Worm (Caenorhabditis elegans) whole organism, early embryonic: ENCODE results near the gene F29G9.1.

Source experiments
- B0310.2 ChIP-seq: sonication (generic microtip); optimal IDR thresholded peaks from 2 replicates; lab custom pipeline; 2016; ENCODE audit warnings: mild to moderate bottlenecking, missing genetic modification characterization, missing compliant biosample characterization
- F13C5.2 ChIP-seq: sonication (generic microtip); optimal IDR thresholded peaks from 2 replicates; lab custom pipeline; 2017; ENCODE audit warnings: mild to moderate bottlenecking, missing genetic modification characterization, inconsistent platforms, missing compliant biosample characterization
- aly-1 ChIP-seq: sonication (generic microtip); optimal IDR thresholded peaks from 2 replicates; lab custom pipeline; 2016; ENCODE audit warnings: missing genetic modification characterization, missing compliant biosample characterization
- ama-1 ChIP-seq: fragments of 150-350 bp; optimal IDR thresholded peaks from 2 replicates; lab custom pipeline; 2014
- ceh-13 ChIP-seq: fragments of 200-800 bp; sonication (Bioruptor generic); optimal IDR thresholded peaks from 2 replicates; lab custom pipeline; 2018; ENCODE audit warnings: mild to moderate bottlenecking, missing genetic modification characterization, missing compliant biosample characterization
- ceh-36 ChIP-seq: sonication (generic microtip); optimal IDR thresholded peaks from 2 replicates; lab custom pipeline; 2016; ENCODE audit warnings: missing genetic modification characterization, inconsistent platforms, missing compliant biosample characterization
- ets-7 ChIP-seq: sonication (generic microtip); optimal IDR thresholded peaks from 2 replicates; lab custom pipeline; 2016; ENCODE audit warnings: missing genotype, missing genetic modification characterization, missing compliant biosample characterization
- flt-1 ChIP-seq: fragments of 200-800 bp; sonication (Bioruptor generic); IDR thresholded peaks from 2 replicates; pipeline ENCODE4 v1.3.6; 2022; ENCODE audit warnings: missing genetic modification characterization, missing compliant biosample characterization
- hmbx-1 ChIP-seq: sonication (generic microtip); optimal IDR thresholded peaks from 2 replicates; lab custom pipeline; 2016; ENCODE audit warnings: mild to moderate bottlenecking, missing genetic modification characterization, missing compliant biosample characterization
- hmg-4 ChIP-seq: fragments of 200-800 bp; sonication (Bioruptor generic); optimal IDR thresholded peaks from 2 replicates; lab custom pipeline; 2018; ENCODE audit warnings: mild to moderate bottlenecking, missing genetic modification characterization, missing compliant biosample characterization
- hnd-1 ChIP-seq: sonication (generic microtip); optimal IDR thresholded peaks from 2 replicates; lab custom pipeline; 2016; ENCODE audit warnings: missing genetic modification characterization, missing compliant biosample characterization
- pes-1 ChIP-seq: fragments of 200-800 bp; sonication (Bioruptor generic); IDR thresholded peaks from 2 replicates; pipeline ENCODE4 v1.3.6; 2022; ENCODE audit warnings: missing genetic modification reagents, missing genetic modification characterization, missing compliant biosample characterization
- scrt-1 ChIP-seq: fragments of 200-800 bp; sonication (Bioruptor generic); IDR thresholded peaks from 2 replicates; pipeline ENCODE4 v1.3.6; 2022; ENCODE audit warnings: missing genetic modification characterization, missing compliant biosample characterization
- sea-1 ChIP-seq: fragments of 200-800 bp; sonication (Bioruptor generic); conservative IDR thresholded peaks from 2 replicates; pipeline ENCODE4 v1.3.6; 2022; ENCODE audit warnings: missing genetic modification characterization, missing compliant biosample characterization
- tbx-11 ChIP-seq: fragments of 200-800 bp; sonication (Bioruptor generic); IDR thresholded peaks from 2 replicates; pipeline ENCODE4 v1.3.6; 2022; ENCODE audit warnings: missing genetic modification characterization, missing compliant biosample characterization
- tbx-37 ChIP-seq: fragments of 200-800 bp; sonication (Bioruptor generic); conservative IDR thresholded peaks from 2 replicates; pipeline ENCODE4 v1.3.6; 2022; ENCODE audit warnings: missing genetic modification reagents, missing genetic modification characterization, missing compliant biosample characterization
- tra-4 ChIP-seq: sonication (generic microtip); optimal IDR thresholded peaks from 2 replicates; lab custom pipeline; 2017; ENCODE audit warnings: missing genetic modification characterization, missing compliant biosample characterization

The F29G9.1 gene

ce11 chrV:6044448-6044847 lies 5.5 kb downstream of the F29G9.1 start:
- no peak for TF ChIP-seq flt-1 (GFP tag; lab: Robert Waterston, UW)
- TF ChIP-seq B0310.2 (tag; lab: Kevin White, UChicago) = no peak
- TF ChIP-seq sea-1 = no peak
- TF ChIP-seq ets-7 = no peak
- no peak for TF ChIP-seq hmg-4 (GFP tag; lab: Kevin White, UChicago)
- TF ChIP-seq aly-1 = no peak
- TF ChIP-seq ceh-36 (tag; lab: Kevin White, UChicago) = no peak
- no peak for TF ChIP-seq tbx-11
- no peak for TF ChIP-seq pes-1 (GFP tag; lab: Robert Waterston, UW)
- TF ChIP-seq hmbx-1 (tag; lab: Kevin White, UChicago) = no peak
- no peak for TF ChIP-seq F13C5.2 (tag; lab: Kevin White, UChicago)
- no peak for TF ChIP-seq ama-1 (lab: Kevin White, UChicago)
- no peak for TF ChIP-seq scrt-1 (GFP tag; lab: Robert Waterston, UW)
- TF ChIP-seq ceh-13 (GFP tag; lab: Kevin White, UChicago) = no peak
- no peak for TF ChIP-seq hnd-1 (tag; lab: Kevin White, UChicago)

- TF ChIP-seq sea-1 = peak; percentile 59; the same call in 1 of the 2 replicates
- TF ChIP-seq ceh-13 (GFP tag; lab: Kevin White, UChicago) = no peak
Measured at ce11 chrV:6044853-6045594, 6.1 kb downstream of the F29G9.1 start, which contains the start of gene R01B10.3. TSS of gene R01B10.3 (minus strand) at chrV:6045129.

DNA sequence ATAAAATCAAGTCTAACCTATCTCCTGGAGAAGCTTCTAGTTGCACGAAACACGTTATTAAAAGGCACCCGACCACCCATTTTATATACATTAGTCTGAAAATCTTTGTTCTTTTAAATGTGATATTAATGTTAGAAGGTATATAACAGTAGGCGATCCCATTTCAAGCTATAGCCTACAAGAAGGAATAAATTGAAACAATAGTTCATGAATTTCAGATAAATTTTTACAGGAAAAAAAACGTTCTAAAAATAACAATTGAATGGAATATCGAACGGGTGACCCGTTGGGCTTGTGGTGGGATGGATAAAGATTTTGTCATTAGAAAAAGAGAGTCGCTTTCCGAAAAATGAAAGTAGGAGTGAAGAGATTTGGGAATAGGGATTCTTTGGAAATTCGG lies 8.9 kb downstream of the F29G9.1 start, which contains the start of gene pgap-3:
Gene pgap-3 (minus strand): TSS at position 101 of the 400 bp plus-strand sequence.
- TF ChIP-seq B0310.2 (tag; lab: Kevin White, UChicago) (no peak), ets-7 (no peak), ceh-36 (tag; lab: Kevin White, UChicago) (no peak)

DNA sequence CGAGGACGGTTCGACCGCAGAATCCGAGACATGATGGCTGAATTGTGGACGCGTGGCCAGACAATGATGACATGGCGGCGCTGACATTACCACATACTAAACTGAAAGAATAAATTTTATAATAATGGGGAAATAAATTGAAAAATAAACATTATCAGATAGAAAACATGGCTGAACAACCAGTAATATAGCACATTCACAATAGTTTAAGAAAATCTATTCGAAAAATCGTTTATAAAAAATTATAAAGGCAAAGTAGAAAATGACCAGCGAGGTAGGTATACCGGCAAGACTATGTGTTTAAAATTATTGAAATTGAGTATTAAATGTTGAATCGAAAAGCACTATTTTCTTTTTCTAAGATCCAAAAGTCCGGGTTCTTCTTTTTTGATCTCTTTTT lies 12.3 kb downstream of the F29G9.1 start, which contains the start of gene jamp-1:
Gene jamp-1 (minus strand): TSS at position 101 of the 400 bp plus-strand sequence.
- no peak for TF ChIP-seq tra-4 (tag; lab: Kevin White, UChicago)
- 0 out of 2 replicates have a peak, but pooled peaks have one; percentile 17 for TF ChIP-seq scrt-1 (GFP tag; lab: Robert Waterston, UW)
- TF ChIP-seq tbx-37 (GFP tag; lab: Robert Waterston, UW) = no peak

DNA sequence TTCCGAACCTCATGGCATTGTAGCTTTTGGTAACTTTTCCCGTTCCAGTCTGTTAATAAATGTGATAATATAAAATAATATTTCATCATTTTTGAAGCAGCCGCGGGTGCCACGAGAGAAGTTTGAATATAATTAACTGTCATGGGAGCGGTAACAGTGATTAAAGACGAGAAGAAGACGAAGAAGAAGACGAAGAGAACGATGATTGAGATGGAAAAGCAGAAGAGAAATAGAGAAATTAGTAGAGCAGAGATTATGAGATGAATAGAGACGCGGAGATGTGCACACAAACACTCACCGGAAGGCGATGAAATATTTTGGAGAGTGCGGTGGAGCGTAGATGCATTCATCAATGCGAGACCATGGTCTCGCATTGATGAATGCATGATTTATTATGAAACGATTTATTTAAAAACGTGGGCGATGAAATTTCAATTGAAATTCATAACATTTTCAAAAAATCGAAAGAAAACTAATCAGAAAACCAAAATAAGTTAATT lies 14.3 kb downstream of the F29G9.1 start, which contains the start of gene seip-1:
Gene seip-1 (minus strand): TSS at position 51 of the 500 bp plus-strand sequence.
- TF ChIP-seq ama-1 (lab: Kevin White, UChicago) (no peak), ets-7 (peak; percentile 74), flt-1 (GFP tag; lab: Robert Waterston, UW) (0 out of 2 replicates have a peak, but pooled peaks have one; percentile 20), aly-1 (no peak), F13C5.2 (tag; lab: Kevin White, UChicago) (peak; percentile 35), hmg-4 (GFP tag; lab: Kevin White, UChicago) (no peak)

- TF ChIP-seq B0310.2 (tag; lab: Kevin White, UChicago) = no peak
- no peak for TF ChIP-seq pes-1 (GFP tag; lab: Robert Waterston, UW)
- no peak for TF ChIP-seq ama-1 (lab: Kevin White, UChicago)
- TF ChIP-seq tbx-11 = no peak
- no peak for TF ChIP-seq aly-1
- no peak for TF ChIP-seq flt-1 (GFP tag; lab: Robert Waterston, UW)
- no peak for TF ChIP-seq ceh-36 (tag; lab: Kevin White, UChicago)
- TF ChIP-seq tra-4 (tag; lab: Kevin White, UChicago) = no peak
- no peak for TF ChIP-seq hmg-4 (GFP tag; lab: Kevin White, UChicago)
- no peak for TF ChIP-seq ceh-13 (GFP tag; lab: Kevin White, UChicago)
- no peak for TF ChIP-seq hnd-1 (tag; lab: Kevin White, UChicago)
- no peak for TF ChIP-seq sea-1
- TF ChIP-seq ets-7 = no peak
- no peak for TF ChIP-seq tbx-37 (GFP tag; lab: Robert Waterston, UW)
Measured at ce11 chrV:6055289-6055688, 16.4 kb downstream of the F29G9.1 start, which contains the start of gene srd-20. TSS of gene srd-20 (plus strand) at chrV:6055589.

- TF ChIP-seq pes-1 (GFP tag; lab: Robert Waterston, UW) = no peak
- TF ChIP-seq aly-1 = no peak
- TF ChIP-seq B0310.2 (tag; lab: Kevin White, UChicago) = no peak
- TF ChIP-seq ama-1 (lab: Kevin White, UChicago) = no peak
- no peak for TF ChIP-seq scrt-1 (GFP tag; lab: Robert Waterston, UW)
Measured at ce11 chrV:6063330-6063729, 24.4 kb downstream of the F29G9.1 start, which contains the start of gene Y38A10A.2. TSS of gene Y38A10A.2 (minus strand) at chrV:6063430.

DNA sequence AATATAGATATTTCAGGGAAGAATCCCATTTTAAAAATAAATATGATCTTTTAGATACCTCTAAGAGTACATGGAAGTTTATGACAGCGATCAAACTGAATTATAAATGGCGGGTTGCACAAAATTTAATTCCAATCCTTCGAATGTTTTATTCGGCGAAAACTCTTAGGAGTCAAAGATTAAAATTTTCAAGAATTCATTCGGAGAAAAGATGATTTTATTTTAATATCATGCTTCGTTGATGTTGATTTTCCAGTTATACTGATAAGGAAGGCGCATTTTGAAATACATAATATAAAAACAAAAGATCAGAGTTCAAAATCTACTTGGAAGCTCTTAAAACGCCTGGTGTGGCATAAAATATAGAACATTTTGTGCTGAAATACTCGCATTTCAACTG lies 28.2 kb downstream of the F29G9.1 start, which contains the start of gene srh-10:
Gene srh-10 (minus strand): TSS at position 29 of the 400 bp plus-strand sequence.
- TF ChIP-seq tbx-37 (GFP tag; lab: Robert Waterston, UW) = no peak
- no peak for TF ChIP-seq ets-7
- TF ChIP-seq hnd-1 (tag; lab: Kevin White, UChicago) = no peak
- TF ChIP-seq tbx-11 = no peak
- no peak for TF ChIP-seq scrt-1 (GFP tag; lab: Robert Waterston, UW)
- TF ChIP-seq sea-1 = no peak
- no peak for TF ChIP-seq ceh-13 (GFP tag; lab: Kevin White, UChicago)
